Fruit fly (Drosophila melanogaster): ENCODE results near the gene CG6503.

CG6503 gene

DNA sequence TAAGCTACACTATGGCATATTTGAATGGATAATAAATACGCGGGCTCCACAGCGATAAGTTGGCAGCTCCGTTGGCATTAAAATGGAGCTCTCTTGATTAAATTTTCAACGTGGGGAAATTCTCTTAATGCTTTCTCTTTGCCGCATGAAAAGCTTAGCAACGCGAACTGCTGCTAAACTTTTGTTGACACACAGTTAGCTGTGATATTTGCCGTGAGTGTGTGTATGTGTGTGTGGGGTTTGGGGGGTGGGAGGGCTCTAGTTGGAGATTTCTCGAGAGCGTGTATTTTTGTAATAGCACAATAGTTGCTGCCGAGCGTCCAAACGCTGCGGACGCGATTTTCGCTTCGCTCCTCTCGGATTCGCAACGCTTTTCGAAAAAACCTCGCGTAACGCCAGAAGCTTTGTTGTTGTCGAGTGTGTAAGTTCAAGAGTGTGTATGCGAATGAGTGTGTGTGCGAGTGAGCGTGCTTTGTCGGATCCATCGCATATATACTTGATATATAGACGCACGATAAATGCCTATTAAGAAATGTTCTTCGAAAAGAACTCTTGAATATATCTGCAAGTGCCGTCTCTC, 36.4 kb upstream of the CG6503 start, which contains the start of gene CG5455 (continued):
- TF ChIP-seq CG32532 (GFP tag; IDR thresholded peaks at IDR 0.05): peak; percentile 69
- peak; percentile 82 for TF ChIP-seq CG6854 (GFP tag; optimal IDR thresholded peaks at IDR 0.05)
- TF ChIP-seq tna (GFP tag; IDR thresholded peaks at IDR 0.05; ENCODE audit: partially characterized antibody): peak; percentile 64; the same call in 1 of the 2 replicates
- TF ChIP-seq D19B (GFP tag; optimal IDR thresholded peaks at IDR 0.05): no peak
- TF ChIP-seq nmo (GFP tag; optimal IDR thresholded peaks at IDR 0.05): no peak
- no peak for TF ChIP-seq CG10431 (GFP tag; optimal IDR thresholded peaks at IDR 0.05)
- TF ChIP-seq CG14965 (GFP tag; optimal IDR thresholded peaks at IDR 0.05; ENCODE audit: borderline replicate concordance): no peak
- no peak for TF ChIP-seq tio (GFP tag; optimal IDR thresholded peaks at IDR 0.05)
- no peak for TF ChIP-seq Six4 (GFP tag; optimal IDR thresholded peaks at IDR 0.05)
- TF ChIP-seq pros (GFP tag; optimal IDR thresholded peaks at IDR 0.05): no peak
- peak; percentile 59 for TF ChIP-seq CG17568 (GFP tag; optimal IDR thresholded peaks at IDR 0.05)
- TF ChIP-seq CG9215 (GFP tag; IDR thresholded peaks at IDR 0.05): no peak
- TF ChIP-seq pita (GFP tag; optimal IDR thresholded peaks at IDR 0.05): no peak
- TF ChIP-seq Sox102F (GFP tag; optimal IDR thresholded peaks at IDR 0.05): peak; percentile 7
- TF ChIP-seq abd-A (tag; optimal IDR thresholded peaks at IDR 0.05): peak; percentile 92
- peak; percentile 2 for TF ChIP-seq Atf-2 (GFP tag; optimal IDR thresholded peaks at IDR 0.05)
- no peak for TF ChIP-seq Nf-YB (GFP tag; optimal IDR thresholded peaks at IDR 0.05)
- TF ChIP-seq Camta (GFP tag; optimal IDR thresholded peaks at IDR 0.05): no peak
- peak; percentile 32; the same call in 1 of the 3 replicates for TF ChIP-seq row (GFP tag; IDR thresholded peaks at IDR 0.05)
- TF ChIP-seq sr (GFP tag; IDR thresholded peaks at IDR 0.05): peak; percentile 66; the same call in 2 of the 3 replicates
- peak; percentile 81 for TF ChIP-seq ftz-f1 (GFP tag; optimal IDR thresholded peaks at IDR 0.05)
- peak; percentile 87 for TF ChIP-seq ci (GFP tag; IDR thresholded peaks at IDR 0.05)
- no peak for TF ChIP-seq CG4424 (GFP tag; optimal IDR thresholded peaks at IDR 0.05)
- TF ChIP-seq knrl (GFP tag; IDR thresholded peaks at IDR 0.05; ENCODE audit: partially characterized antibody): no peak; the same call in 2 of the 3 replicates
- TF ChIP-seq CG8290 (GFP tag; optimal IDR thresholded peaks at IDR 0.05): no peak
- TF ChIP-seq CG8290 (tag; optimal IDR thresholded peaks at IDR 0.05): peak in 1 of 2 experiments; percentile 89
- TF ChIP-seq gfzf (GFP tag; optimal IDR thresholded peaks at IDR 0.05): no peak
- TF ChIP-seq Nf-YC (tag; optimal IDR thresholded peaks at IDR 0.05): peak; percentile 47
- peak; percentile 9 for TF ChIP-seq run (tag; optimal IDR thresholded peaks at IDR 0.05)
- no peak for TF ChIP-seq CG17359 (tag; optimal IDR thresholded peaks at IDR 0.05)
- TF ChIP-seq tgo (GFP tag; IDR thresholded peaks at IDR 0.05): no peak; the same call in 2 of the 3 replicates
- no peak for TF ChIP-seq CG1832 (GFP tag; optimal IDR thresholded peaks at IDR 0.05)
- peak; percentile 38 for TF ChIP-seq luna (GFP tag; optimal IDR thresholded peaks at IDR 0.05)
- TF ChIP-seq CkIIα-i1 (GFP tag; IDR thresholded peaks at IDR 0.05): 0 out of 2 replicates have a peak, but pooled peaks have one; percentile 32
- TF ChIP-seq disco-r (GFP tag; optimal IDR thresholded peaks at IDR 0.05): no peak
- peak; percentile 58; the same call in 1 of the 3 replicates for TF ChIP-seq otp (GFP tag; IDR thresholded peaks at IDR 0.05)
- TF ChIP-seq Ssrp (tag; optimal IDR thresholded peaks at IDR 0.05): no peak
- TF ChIP-seq hbn (GFP tag; IDR thresholded peaks at IDR 0.05; ENCODE audit: partially characterized antibody): peak; percentile 37
- TF ChIP-seq CG10959 (GFP tag; IDR thresholded peaks at IDR 0.05): no peak
- no peak for TF ChIP-seq Mad (GFP tag; optimal IDR thresholded peaks at IDR 0.05)
- TF ChIP-seq CG14667 (GFP tag; IDR thresholded peaks at IDR 0.05): no peak
- 0 out of 2 replicates have a peak, but pooled peaks have one; percentile 31 for TF ChIP-seq al (GFP tag; IDR thresholded peaks at IDR 0.05)
- no peak; the same call in 1 of the 2 replicates for TF ChIP-seq peb (GFP tag; IDR thresholded peaks at IDR 0.05)
- TF ChIP-seq p53 (GFP tag; optimal IDR thresholded peaks at IDR 0.05): no peak
- TF ChIP-seq CG12155 (GFP tag; optimal IDR thresholded peaks at IDR 0.05): no peak
- TF ChIP-seq Fer2 (tag; optimal IDR thresholded peaks at IDR 0.05): no peak
- peak in 1 of 2 experiments; percentile 76 for TF ChIP-seq crp (GFP tag; optimal IDR thresholded peaks at IDR 0.05)
- TF ChIP-seq cad (GFP tag; optimal IDR thresholded peaks at IDR 0.05): no peak
- peak; percentile 17 for TF ChIP-seq CG13424 (tag; optimal IDR thresholded peaks at IDR 0.05)
- TF ChIP-seq slbo (GFP tag; IDR thresholded peaks at IDR 0.05): peak; percentile 51
